Worm (Caenorhabditis elegans): ENCODE data around the gene eps-8.
"Not testable (repeated sequence)": the region's sequence is repeated elsewhere in the genome, so short reads cannot be mapped to it uniquely, and the experiment has no call there.

Gene eps-8

DNA sequence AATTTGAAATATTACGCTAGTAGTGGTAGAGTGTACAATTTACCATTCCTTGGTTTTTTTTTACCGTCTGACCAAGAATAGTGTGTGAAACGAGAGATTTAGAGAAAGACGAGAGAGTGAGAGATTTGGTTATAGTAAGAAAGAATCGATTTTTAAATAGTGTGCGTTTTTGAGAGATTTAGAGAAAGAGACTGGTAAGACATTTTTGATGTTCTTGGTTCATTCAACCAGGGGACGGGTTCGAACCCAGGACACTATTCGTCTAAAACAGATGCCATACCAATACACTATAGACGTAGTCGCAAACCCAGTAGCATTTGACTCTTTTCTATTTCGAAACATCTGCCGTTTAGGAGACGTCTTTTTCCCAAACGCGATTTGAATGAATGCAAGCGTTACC is 41.2 kb upstream of the eps-8 start (continued):
- TF ChIP-seq snpc-1.2 (GFP tag; IDR thresholded peaks at IDR 0.05) (peak; percentile 99), unc-39 (tag; optimal IDR thresholded peaks at IDR 0.05) (no peak), Y48G9A.11 (GFP tag; IDR thresholded peaks at IDR 0.05) (no peak), lin-13 (GFP tag; optimal IDR thresholded peaks at IDR 0.05) (peak; percentile 80), dpl-1 (GFP tag; optimal IDR thresholded peaks at IDR 0.05) (peak; percentile 44), lim-7 (GFP tag; IDR thresholded peaks at IDR 0.05) (no peak), aha-1 (tag) (no peak), ztf-7 (tag; optimal IDR thresholded peaks at IDR 0.05) (peak; percentile 93), hlh-30 (tag; optimal IDR thresholded peaks at IDR 0.05; ENCODE audit: insufficient read depth) (peak; percentile 68), madf-5 (GFP tag; IDR thresholded peaks at IDR 0.05) (0 out of 4 replicates have a peak, but pooled peaks of 1 of the 2 experiments have one; percentile 19), dmd-6 (GFP tag; IDR thresholded peaks at IDR 0.05) (no peak; the same call in 1 of the 2 replicates)

DNA sequence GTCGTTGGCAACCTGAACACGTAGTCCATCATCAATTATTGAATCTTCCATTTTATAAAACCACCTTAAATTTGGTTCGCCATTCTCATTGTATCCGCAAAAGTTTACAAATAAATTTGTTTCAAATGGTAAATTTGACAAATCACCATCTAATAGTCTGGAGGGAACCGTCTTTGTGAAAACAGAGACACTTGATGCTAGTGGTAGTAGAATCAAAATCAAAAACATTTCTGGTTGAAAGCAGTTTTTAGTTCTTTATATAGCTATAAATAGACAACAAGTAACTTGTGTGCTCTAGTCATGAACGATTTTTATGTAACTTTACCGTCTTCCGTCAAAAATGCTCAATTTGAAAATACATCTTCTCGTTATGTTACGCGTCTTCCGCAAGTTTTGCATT is 36.2 kb upstream of the eps-8 start, which contains the start of gene Y57G11C.20:
TSS of gene Y57G11C.20 (plus strand) at position 301 of the 400 bp plus-strand sequence.
- TF ChIP-seq ama-1 (optimal IDR thresholded peaks at IDR 0.05); madf-9 (GFP tag; conservative IDR thresholded peaks at IDR 0.05); nhr-237 (tag; optimal IDR thresholded peaks at IDR 0.05): not testable (repeated sequence)

ce11 chrIV:14853703-14854102 is 25.6 kb upstream of the eps-8 start, which contains the start of gene Y57G11C.52:
Gene Y57G11C.52, plus strand, starts transcription at chrIV:14854003.
- TF ChIP-seq nhr-41 (GFP tag; IDR thresholded peaks at IDR 0.05) (no peak), ceh-28 (tag; optimal IDR thresholded peaks at IDR 0.05) (no peak), ceh-32 (tag; optimal IDR thresholded peaks at IDR 0.05; ENCODE audit: poor library complexity) (no peak), T26A8.4 (GFP tag; IDR thresholded peaks at IDR 0.05) (no peak), F37D6.2 (tag; optimal IDR thresholded peaks at IDR 0.05) (no peak), mxl-2 (GFP tag; conservative IDR thresholded peaks at IDR 0.05) (no peak), egl-43 (GFP tag; IDR thresholded peaks at IDR 0.05) (no peak), zfp-2 (tag; optimal IDR thresholded peaks at IDR 0.05) (no peak), saeg-2 (GFP tag; IDR thresholded peaks at IDR 0.05) (no peak), daf-19 (GFP tag; conservative IDR thresholded peaks at IDR 0.05) (no peak), lir-3 (tag; optimal IDR thresholded peaks at IDR 0.05) (no peak), rbr-2 (tag; optimal IDR thresholded peaks at IDR 0.05) (no peak), lin-29 (GFP tag; IDR thresholded peaks at IDR 0.05) (no peak), dmd-9 (GFP tag; IDR thresholded peaks at IDR 0.05) (no peak), nhr-25 (tag; optimal IDR thresholded peaks at IDR 0.05; ENCODE audit: borderline replicate concordance, insufficient read depth) (no peak), F49E8.2 (tag; optimal IDR thresholded peaks at IDR 0.05; ENCODE audit: borderline replicate concordance) (no peak), unc-130 (GFP tag; optimal IDR thresholded peaks at IDR 0.05) (no peak)

- TF ChIP-seq lin-38 (GFP tag; IDR thresholded peaks at IDR 0.05) (no peak), nhr-48 (tag; optimal IDR thresholded peaks at IDR 0.05) (no peak), ceh-32 (tag; optimal IDR thresholded peaks at IDR 0.05; ENCODE audit: poor library complexity) (no peak), pha-4 (GFP tag; IDR thresholded peaks at IDR 0.05) (no peak), pha-4 (tag; optimal IDR thresholded peaks at IDR 0.05) (no peak), ces-1 (GFP tag; optimal IDR thresholded peaks at IDR 0.05) (no peak), dmd-8 (GFP tag; IDR thresholded peaks at IDR 0.05) (no peak), nhr-41 (GFP tag; IDR thresholded peaks at IDR 0.05) (no peak)
Measured at ce11 chrIV:14861691-14862090, 17.6 kb upstream of the eps-8 start, which contains the start of gene Y57G11C.23. Gene Y57G11C.23, minus strand, starts transcription at chrIV:14861791.

All from whole organism, L4 larva.